Worm (Caenorhabditis elegans) whole organism, midembryonic: ENCODE results near the gene skpo-3.

Experiments used
- cog-1 ChIP-seq: sonication (generic microtip); optimal IDR thresholded peaks from 2 replicates; lab custom pipeline; 2016; ENCODE audit warnings: missing genetic modification characterization, missing compliant biosample characterization
- flt-1 ChIP-seq: fragments of 200-800 bp; sonication (Bioruptor generic); IDR thresholded peaks from 2 replicates; pipeline ENCODE4 v1.3.6; 2022; ENCODE audit warnings: missing genetic modification characterization, missing compliant biosample characterization
- klf-2 ChIP-seq: fragments of 200-800 bp; sonication (Bioruptor generic); conservative IDR thresholded peaks from 2 replicates; pipeline ENCODE4 v1.3.6; 2022; ENCODE audit warnings: missing genetic modification reagents, missing genetic modification characterization, missing compliant biosample characterization
- med-1 ChIP-seq: sonication (generic microtip); optimal IDR thresholded peaks from 2 replicates; lab custom pipeline; 2017; ENCODE audit warnings: missing genetic modification characterization, mild to moderate bottlenecking, missing compliant biosample characterization, antibody characterized with exemption, missing genetic modification reagents; ENCODE audit not compliant: insufficient read depth
- tab-1 ChIP-seq: fragments of 200-800 bp; sonication (Bioruptor generic); IDR thresholded peaks from 2 replicates; pipeline ENCODE4 v1.3.6; 2022; ENCODE audit warnings: missing genetic modification characterization, missing compliant biosample characterization

ce11 chrII:7242754-7243153 is 2.9 kb upstream of the skpo-3 start:
- TF ChIP-seq med-1: no peak
- no peak for TF ChIP-seq tab-1 (GFP tag; lab: Robert Waterston, UW)
- no peak for TF ChIP-seq flt-1 (GFP tag; lab: Robert Waterston, UW)
- TF ChIP-seq klf-2 (GFP tag; lab: Robert Waterston, UW): no peak
- no peak for TF ChIP-seq cog-1 (tag; lab: Kevin White, UChicago)
